Worm (Caenorhabditis elegans) whole organism, L2 larva: ENCODE data around the gene C39B5.2.

Experiments
- dmd-4 ChIP-seq: sonication (generic microtip); optimal IDR thresholded peaks from 2 replicates; lab custom pipeline; 2017; ENCODE audit warnings: missing biosample characterization, missing genetic modification characterization
- elt-1 ChIP-seq: fragments of 150-350 bp; optimal IDR thresholded peaks from 2 replicates; lab custom pipeline; 2014; ENCODE audit warnings: missing biosample characterization, missing genetic modification characterization
- nhr-10 ChIP-seq: sonication (generic microtip); optimal IDR thresholded peaks from 2 replicates; lab custom pipeline; 2017; ENCODE audit warnings: missing biosample characterization, missing genetic modification characterization
- nhr-11 ChIP-seq: fragments of 150-350 bp; optimal IDR thresholded peaks from 2 replicates; lab custom pipeline; 2014; ENCODE audit warnings: missing biosample characterization, missing genetic modification characterization
- nhr-12 ChIP-seq: fragments of 150-350 bp; optimal IDR thresholded peaks from 2 replicates; lab custom pipeline; 2014; ENCODE audit warnings: missing biosample characterization, missing genetic modification characterization
- nhr-25 ChIP-seq: fragments of 150-350 bp; sonication (generic microtip); optimal IDR thresholded peaks from 3 replicates; lab custom pipeline; 2014; ENCODE audit warnings: missing biosample characterization, missing genetic modification characterization
- nhr-77 ChIP-seq: fragments of 150-350 bp; optimal IDR thresholded peaks from 2 replicates; lab custom pipeline; 2014; ENCODE audit warnings: missing biosample characterization, missing genetic modification characterization

ce11 chrIII:2224478-2224877, 10.2 kb upstream of the C39B5.2 start, which contains the start of gene fbxa-38:
- TF ChIP-seq nhr-11 (tag; lab: Kevin White, UChicago) (no peak), nhr-25 (tag; lab: Kevin White, UChicago) (no peak), dmd-4 (tag; lab: Kevin White, UChicago) (no peak), nhr-12 (tag; lab: Kevin White, UChicago) (no peak), nhr-77 (tag; lab: Kevin White, UChicago) (no peak), elt-1 (tag; lab: Kevin White, UChicago) (no peak), nhr-10 (tag; lab: Kevin White, UChicago) (no peak)
